Fruit fly (Drosophila melanogaster) whole organism, embryonic: ENCODE data around the gene toy.

Experiments
- Adf1 ChIP-seq: fragments of 200-800 bp; sonication (Bioruptor generic); IDR thresholded peaks from 2 replicates; pipeline ENCODE4 v1.3.6; 2022; ENCODE audit warnings: missing biosample characterization, missing genetic modification characterization
- Bgb ChIP-seq: fragments of 200-800 bp; sonication (Bioruptor generic); IDR thresholded peaks from 2 replicates; pipeline ENCODE4 v1.3.6; 2022; ENCODE audit warnings: missing biosample characterization, missing genetic modification characterization; ENCODE audit not compliant: partially characterized antibody
- CG11723 ChIP-seq: fragments of 200-800 bp; sonication (Bioruptor generic); optimal IDR thresholded peaks from 2 replicates; lab custom pipeline; 2017; ENCODE audit warnings: missing biosample characterization, mild to moderate bottlenecking, missing genetic modification characterization
- CG12219 ChIP-seq: fragments of 200-800 bp; sonication (Bioruptor generic); optimal IDR thresholded peaks from 3 replicates; lab custom pipeline; 2018; ENCODE audit warnings: missing biosample characterization, mild to moderate bottlenecking, missing genetic modification characterization
- CG12659 ChIP-seq: fragments of 200-800 bp; sonication (Bioruptor generic); optimal IDR thresholded peaks from 3 replicates; lab custom pipeline; 2017; ENCODE audit warnings: mild to moderate bottlenecking, missing biosample characterization, missing genetic modification reagents, missing genetic modification characterization
- CG13123 ChIP-seq: fragments of 200-800 bp; sonication (Bioruptor generic); optimal IDR thresholded peaks from 2 replicates; lab custom pipeline; 2016; ENCODE audit warnings: missing biosample characterization, missing genetic modification characterization
- CG14014 ChIP-seq: fragments of 200-800 bp; sonication (Bioruptor generic); IDR thresholded peaks from 2 replicates; pipeline ENCODE4 v1.3.6; 2022; ENCODE audit warnings: missing biosample characterization, missing genetic modification characterization
- CG14860 ChIP-seq: fragments of 200-800 bp; sonication (Bioruptor generic); IDR thresholded peaks from 3 replicates; pipeline ENCODE4 v1.3.6; 2022; ENCODE audit warnings: missing biosample characterization, missing genetic modification characterization; ENCODE audit not compliant: partially characterized antibody
- CG14965 ChIP-seq: fragments of 200-800 bp; sonication (Bioruptor generic); optimal IDR thresholded peaks from 2 replicates; lab custom pipeline; 2016; ENCODE audit warnings: missing biosample characterization, missing genetic modification characterization, borderline replicate concordance
- CG17385 ChIP-seq: fragments of 200-800 bp; sonication (Bioruptor generic); optimal IDR thresholded peaks from 3 replicates; lab custom pipeline; 2018; ENCODE audit warnings: missing biosample characterization, mild to moderate bottlenecking, missing genetic modification characterization
- CG18011 ChIP-seq: fragments of 200-800 bp; sonication (Bioruptor generic); optimal IDR thresholded peaks from 2 replicates; lab custom pipeline; 2017; ENCODE audit warnings: missing biosample characterization, missing genetic modification characterization, mild to moderate bottlenecking, moderate library complexity, missing genotype
- CG2129 ChIP-seq: fragments of 200-800 bp; sonication (Bioruptor generic); IDR thresholded peaks from 2 replicates; pipeline ENCODE4 v1.3.6; 2022; ENCODE audit warnings: missing biosample characterization, missing genetic modification characterization; ENCODE audit not compliant: partially characterized antibody
- CG34224 ChIP-seq: fragments of 200-800 bp; sonication (Bioruptor generic); IDR thresholded peaks from 3 replicates; pipeline ENCODE4 v1.3.6; 2022; ENCODE audit warnings: missing biosample characterization, missing genetic modification characterization; ENCODE audit not compliant: partially characterized antibody
- CG3995 ChIP-seq: fragments of 200-800 bp; sonication (Bioruptor generic); optimal IDR thresholded peaks from 3 replicates; lab custom pipeline; 2016; ENCODE audit warnings: missing biosample characterization, missing genetic modification characterization
- CG42726 ChIP-seq: fragments of 200-800 bp; sonication (Bioruptor generic); IDR thresholded peaks from 2 replicates; pipeline ENCODE4 v1.3.6; 2022; ENCODE audit warnings: missing biosample characterization, missing genetic modification characterization; ENCODE audit not compliant: partially characterized antibody
- CG43689 ChIP-seq: fragments of 200-800 bp; sonication (Bioruptor generic); IDR thresholded peaks from 2 replicates; pipeline ENCODE4 v1.3.6; 2022; ENCODE audit warnings: missing biosample characterization, missing genetic modification characterization
- CG4854 ChIP-seq: fragments of 200-800 bp; sonication (Bioruptor generic); optimal IDR thresholded peaks from 2 replicates; lab custom pipeline; 2016; ENCODE audit warnings: missing biosample characterization, missing genetic modification characterization, inconsistent platforms
- CG6765 ChIP-seq: fragments of 200-800 bp; sonication (Bioruptor generic); optimal IDR thresholded peaks from 3 replicates; lab custom pipeline; 2017; ENCODE audit warnings: missing biosample characterization, mild to moderate bottlenecking, missing genetic modification characterization
- CG7357 ChIP-seq: fragments of 200-800 bp; sonication (Bioruptor generic); IDR thresholded peaks from 3 replicates; pipeline ENCODE4 v1.3.6; 2022; ENCODE audit warnings: missing biosample characterization, missing genetic modification characterization
- CG7987 ChIP-seq: fragments of 200-800 bp; sonication (Bioruptor generic); optimal IDR thresholded peaks from 2 replicates; lab custom pipeline; 2018; ENCODE audit warnings: missing biosample characterization, mild to moderate bottlenecking, missing genetic modification characterization, moderate library complexity
- Dp ChIP-seq: fragments of 200-800 bp; sonication (Bioruptor generic); optimal IDR thresholded peaks from 2 replicates; lab custom pipeline; 2018; ENCODE audit warnings: missing biosample characterization, mild to moderate bottlenecking, missing genetic modification characterization, moderate library complexity
- E2f2 ChIP-seq: fragments of 200-800 bp; sonication (Bioruptor generic); IDR thresholded peaks from 2 replicates; pipeline ENCODE4 v1.3.6; 2022; ENCODE audit warnings: missing biosample characterization, missing genetic modification characterization
- Ets65A ChIP-seq: fragments of 200-800 bp; sonication (Bioruptor generic); peaks from one replicate; lab custom pipeline; 2016; ENCODE audit warnings: missing biosample characterization, missing genetic modification characterization
- Ets97D ChIP-seq: fragments of 200-800 bp; sonication (Bioruptor generic); optimal IDR thresholded peaks from 3 replicates; lab custom pipeline; 2016; ENCODE audit warnings: missing biosample characterization, missing genetic modification characterization
- Fer1 ChIP-seq: fragments of 200-800 bp; sonication (Bioruptor generic); optimal IDR thresholded peaks from 2 replicates; lab custom pipeline; 2017; ENCODE audit warnings: missing biosample characterization, mild to moderate bottlenecking, missing genetic modification characterization
- HHEX ChIP-seq: fragments of 200-800 bp; sonication (Bioruptor generic); optimal IDR thresholded peaks from 3 replicates; lab custom pipeline; 2017; ENCODE audit warnings: missing biosample characterization, mild to moderate bottlenecking, missing genetic modification characterization, missing genetic modification reagents
- Hr78 ChIP-seq, 2 experiments: fragments of 200-800 bp in 1 of 2; fragments of >200 bp in 1 of 2; sonication (Bioruptor generic) in 1 of 2; optimal IDR thresholded peaks; 2 replicates each; lab custom pipeline; 2017 to 2019; ENCODE audit warnings: missing biosample characterization in 2 of 2, missing genetic modification characterization in 2 of 2, mild to moderate bottlenecking in 1 of 2, moderate library complexity in 1 of 2
- Lhr ChIP-seq: fragments of 200-800 bp; sonication (Bioruptor generic); optimal IDR thresholded peaks from 3 replicates; lab custom pipeline; 2017; ENCODE audit warnings: mild to moderate bottlenecking, missing biosample characterization, missing genetic modification reagents, missing genetic modification characterization
- Mes4 ChIP-seq: fragments of 200-800 bp; sonication (Bioruptor generic); optimal IDR thresholded peaks from 2 replicates; lab custom pipeline; 2016; ENCODE audit warnings: missing biosample characterization, missing genetic modification characterization
- NK7.1 ChIP-seq: fragments of 200-800 bp; sonication (Bioruptor generic); optimal IDR thresholded peaks from 3 replicates; lab custom pipeline; 2016; ENCODE audit warnings: missing biosample characterization, missing genetic modification characterization
- Nf-YC ChIP-seq: fragments of 200-800 bp; optimal IDR thresholded peaks from 3 replicates; lab custom pipeline; 2019; ENCODE audit warnings: missing biosample characterization, mild to moderate bottlenecking, missing genetic modification characterization, moderate library complexity
- Opbp ChIP-seq: fragments of 200-800 bp; sonication (Bioruptor generic); IDR thresholded peaks from 3 replicates; pipeline ENCODE4 v1.3.6; 2022; ENCODE audit warnings: missing biosample characterization, missing genetic modification characterization; ENCODE audit not compliant: partially characterized antibody
- PHDP ChIP-seq: fragments of 200-800 bp; sonication (Bioruptor generic); optimal IDR thresholded peaks from 3 replicates; lab custom pipeline; 2018; ENCODE audit warnings: missing biosample characterization, mild to moderate bottlenecking, missing genetic modification characterization, moderate library complexity
- Pdp1 ChIP-seq, 2 experiments: fragments of 200-800 bp; sonication (Bioruptor generic); optimal IDR thresholded peaks; 3 replicates each; lab custom pipeline; 2016; ENCODE audit warnings: missing biosample characterization in 2 of 2, missing genetic modification characterization in 2 of 2, mild to moderate bottlenecking in 1 of 2, moderate library complexity in 1 of 2
- Sry-δ ChIP-seq: fragments of 200-800 bp; sonication (Bioruptor generic); optimal IDR thresholded peaks from 2 replicates; lab custom pipeline; 2016; ENCODE audit warnings: missing biosample characterization, missing genetic modification characterization
- Tbp ChIP-seq: fragments of >200 bp; optimal IDR thresholded peaks from 2 replicates; lab custom pipeline; 2018; ENCODE audit warnings: missing biosample characterization, missing genetic modification characterization
- Xbp1 ChIP-seq: fragments of 200-800 bp; sonication (Bioruptor generic); optimal IDR thresholded peaks from 3 replicates; lab custom pipeline; 2016; ENCODE audit warnings: missing biosample characterization, mild to moderate bottlenecking, missing genetic modification characterization
- caup ChIP-seq: fragments of 200-800 bp; sonication (Bioruptor generic); optimal IDR thresholded peaks from 3 replicates; lab custom pipeline; 2017; ENCODE audit warnings: missing biosample characterization, mild to moderate bottlenecking, missing genetic modification characterization, moderate library complexity; ENCODE audit not compliant: severe bottlenecking
- gem ChIP-seq: fragments of 200-800 bp; sonication (Bioruptor generic); optimal IDR thresholded peaks from 2 replicates; lab custom pipeline; 2019; ENCODE audit warnings: missing biosample characterization, mild to moderate bottlenecking, missing genetic modification characterization, moderate library complexity
- grau ChIP-seq: fragments of 200-800 bp; optimal IDR thresholded peaks from 3 replicates; lab custom pipeline; 2019; ENCODE audit warnings: missing biosample characterization, mild to moderate bottlenecking, missing genetic modification characterization, moderate library complexity
- hkb ChIP-seq, 2 experiments: fragments of 200-800 bp in 1 of 2; fragments of >200 bp in 1 of 2; sonication (Bioruptor generic) in 1 of 2; IDR thresholded peaks in 1 of 2; optimal IDR thresholded peaks in 1 of 2; 2 replicates each; pipeline versions ENCODE4 v1.3.6 to Lab custom; 2017 to 2022; ENCODE audit warnings: missing biosample characterization in 1 of 2, missing genetic modification characterization in 1 of 2
- insv ChIP-seq, 2 experiments: fragments of 200-800 bp; sonication (Bioruptor generic); optimal IDR thresholded peaks; 3 replicates each; lab custom pipeline; 2016 to 2018; ENCODE audit warnings: missing biosample characterization in 2 of 2, missing genetic modification characterization in 2 of 2
- nom ChIP-seq: fragments of 200-800 bp; sonication (Bioruptor generic); optimal IDR thresholded peaks from 2 replicates; lab custom pipeline; 2017; ENCODE audit warnings: missing biosample characterization, missing genetic modification characterization, mild to moderate bottlenecking, moderate library complexity, missing genetic modification reagents
- onecut ChIP-seq: fragments of 200-800 bp; sonication (Bioruptor generic); IDR thresholded peaks from 2 replicates; pipeline ENCODE4 v1.3.6; 2022; ENCODE audit warnings: missing biosample characterization, missing genetic modification characterization
- pfk ChIP-seq: fragments of 200-800 bp; sonication (Bioruptor generic); optimal IDR thresholded peaks from 2 replicates; lab custom pipeline; 2018; ENCODE audit warnings: missing biosample characterization, mild to moderate bottlenecking, missing genetic modification characterization, moderate library complexity
- ssp ChIP-seq: fragments of 200-800 bp; sonication (Bioruptor generic); IDR thresholded peaks from 2 replicates; pipeline ENCODE4 v1.3.6; 2022; ENCODE audit warnings: missing biosample characterization, missing genetic modification characterization
- vfl ChIP-seq: fragments of 200-800 bp; sonication (Bioruptor generic); optimal IDR thresholded peaks from 2 replicates; lab custom pipeline; 2016; ENCODE audit warnings: missing biosample characterization, missing genetic modification characterization

The toy gene

DNA sequence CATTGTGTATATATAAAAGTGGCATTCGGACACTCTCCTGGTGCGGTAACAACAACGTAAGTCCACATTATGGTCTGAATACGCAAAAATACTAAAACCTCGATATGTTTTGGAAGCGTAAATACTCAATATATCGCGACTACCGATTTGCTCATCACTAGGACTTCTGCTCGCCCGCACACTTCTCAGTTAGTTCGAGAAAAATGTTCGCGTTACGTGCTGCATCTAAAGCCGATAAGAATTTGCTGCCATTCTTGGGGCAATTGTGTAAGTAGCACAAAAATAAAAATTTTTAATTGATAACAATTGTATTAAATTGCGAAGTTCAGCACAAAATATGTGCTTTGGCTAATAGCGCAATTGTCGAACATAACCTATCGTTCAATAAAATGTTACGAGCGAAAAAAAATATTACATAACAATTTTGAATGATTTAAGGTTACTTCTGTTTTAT, 42.2 kb downstream of the toy start, which contains the start of gene CG11076 (continued):
- TF ChIP-seq CG3995 (GFP tag; lab: Kevin White, UChicago) (peak; percentile 21), CG42726 (GFP tag; lab: Robert Waterston, UW) (peak; percentile 70; the same call in 1 of the 2 replicates), CG34224 (peak; percentile 71), pfk (peak; percentile 28), CG2129 (GFP tag; lab: Robert Waterston, UW) (0 out of 2 replicates have a peak, but pooled peaks have one; percentile 27), CG7357 (GFP tag; lab: Robert Waterston, UW) (peak; percentile 92), CG14965 (GFP tag; lab: Kevin White, UChicago) (no peak), CG12219 (GFP tag; lab: Kevin White, UChicago) (no peak), vfl (GFP tag; lab: Kevin White, UChicago) (no peak), CG11723 (peak; percentile 78), CG43689 (GFP tag; lab: Robert Waterston, UW) (no peak), caup (peak; percentile 40), CG6765 (GFP tag; lab: Kevin White, UChicago) (peak; percentile 75), E2f2 (peak; percentile 31; the same call in 1 of the 2 replicates), Bgb (GFP tag; lab: Robert Waterston, UW) (peak; percentile 79), Lhr (GFP tag; lab: Kevin White, UChicago) (peak; percentile 36), hkb (optimal IDR thresholded peaks at IDR 0.05; lab: Kevin White, UChicago) (no peak), hkb (GFP tag; IDR thresholded peaks at IDR 0.05; lab: Robert Waterston, UW) (0 out of 2 replicates have a peak, but pooled peaks have one; percentile 14), Pdp1 (GFP tag; optimal IDR thresholded peaks at IDR 0.05; lab: Kevin White, UChicago) (peak in 1 of 2 experiments; percentile 99), Fer1 (GFP tag; lab: Kevin White, UChicago) (peak; percentile 71), HHEX (no peak), CG18011 (GFP tag; lab: Kevin White, UChicago) (peak; percentile 13), CG4854 (peak; percentile 28), CG14014 (GFP tag; lab: Robert Waterston, UW) (peak; percentile 22; the same call in 1 of the 2 replicates), Dp (GFP tag; lab: Kevin White, UChicago) (no peak), CG7987 (no peak), Ets65A (GFP tag; lab: Kevin White, UChicago) (peak; percentile 86), CG14860 (GFP tag; lab: Robert Waterston, UW) (no peak), Ets97D (GFP tag; lab: Kevin White, UChicago) (peak; percentile 45), PHDP (tag; lab: Kevin White, UChicago) (peak; percentile 25), Xbp1 (peak; percentile 34), Adf1 (GFP tag; lab: Robert Waterston, UW) (peak; percentile 22; the same call in 1 of the 2 replicates), insv (GFP tag; optimal IDR thresholded peaks at IDR 0.05; lab: Kevin White, UChicago) (peak in 1 of 2 experiments; percentile 23), NK7.1 (GFP tag; lab: Kevin White, UChicago) (peak; percentile 4), Opbp (GFP tag; lab: Robert Waterston, UW) (peak; percentile 90; the same call in 2 of the 3 replicates), Tbp (GFP tag; lab: Kevin White, UChicago) (no peak), onecut (GFP tag; lab: Robert Waterston, UW) (0 out of 2 replicates have a peak, but pooled peaks have one; percentile 12), ssp (GFP tag; lab: Robert Waterston, UW) (peak; percentile 94), CG17385 (GFP tag; lab: Kevin White, UChicago) (peak; percentile 52), Sry-δ (GFP tag; lab: Kevin White, UChicago) (peak; percentile 85), nom (GFP tag; lab: Kevin White, UChicago) (peak; percentile 72), Mes4 (GFP tag; lab: Kevin White, UChicago) (peak; percentile 57), grau (tag; lab: Kevin White, UChicago) (no peak), Nf-YC (peak; percentile 41), Hr78 (GFP tag; optimal IDR thresholded peaks at IDR 0.05; lab: Kevin White, UChicago) (no peak), gem (no peak), CG12659 (GFP tag; lab: Kevin White, UChicago) (peak; percentile 79), CG13123 (GFP tag; lab: Kevin White, UChicago) (peak; percentile 11)
